Worm (Caenorhabditis elegans) whole organism, L4/young adult: ENCODE results near the gene semo-1.

Experiments used
- W03F9.2 ChIP-seq: fragments of 150-350 bp; optimal IDR thresholded peaks from 2 replicates; lab custom pipeline; 2014; ENCODE audit warnings: missing biosample characterization, missing genetic modification characterization
- dao-5 ChIP-seq: sonication (generic microtip); optimal IDR thresholded peaks from 2 replicates; lab custom pipeline; 2016; ENCODE audit warnings: missing genotype, missing genetic modification characterization, moderate library complexity, missing compliant biosample characterization
- him-1 ChIP-seq: sonication (generic microtip); optimal IDR thresholded peaks from 2 replicates; lab custom pipeline; 2016; ENCODE audit warnings: missing genotype, missing genetic modification reagents, missing genetic modification characterization, missing compliant biosample characterization

- TF ChIP-seq him-1 (tag; lab: Kevin White, UChicago) (no peak), W03F9.2 (tag; lab: Kevin White, UChicago) (no peak), dao-5 (no peak)
Measured at ce11 chrIV:14072011-14072649, 21.1 kb downstream of the semo-1 start.
